Fruit fly (Drosophila melanogaster): ENCODE measurements around the gene CG32512.

CG32512 gene

DNA sequence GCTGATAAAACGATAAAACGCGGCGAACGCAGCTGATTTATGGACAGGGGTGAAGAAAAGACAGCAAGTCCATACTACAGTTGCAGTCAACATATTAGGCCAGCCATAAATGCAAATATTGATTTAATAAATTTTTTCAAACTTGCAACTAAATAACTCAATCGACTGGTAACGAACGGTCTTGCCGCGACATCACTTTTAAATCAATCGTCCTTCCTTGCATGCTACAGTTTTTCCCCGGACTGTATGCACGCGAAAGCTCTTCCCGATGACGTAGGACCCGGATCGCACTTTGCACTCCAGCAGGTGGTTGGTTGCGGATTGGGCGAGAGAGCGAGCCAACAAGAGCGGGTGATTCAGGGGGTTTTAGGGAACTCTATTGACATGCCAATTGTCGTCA, 2.4 kb downstream of the CG32512 start (continued):
- TF ChIP-seq CG11762 (GFP tag; optimal IDR thresholded peaks at IDR 0.05; ENCODE audit: insufficient read depth) (peak; percentile 86), Sox14 (GFP tag; optimal IDR thresholded peaks at IDR 0.05) (peak; percentile 93), Hr38 (GFP tag; optimal IDR thresholded peaks at IDR 0.05) (peak; percentile 42), CG11294 (GFP tag; IDR thresholded peaks at IDR 0.05) (peak; percentile 83), Ets21C (GFP tag; optimal IDR thresholded peaks at IDR 0.05) (peak; percentile 96), Blimp-1 (GFP tag; optimal IDR thresholded peaks at IDR 0.05) (peak; percentile 82), fkh (GFP tag; optimal IDR thresholded peaks at IDR 0.05) (peak; percentile 11), Gug (GFP tag; IDR thresholded peaks at IDR 0.05) (peak; percentile 78), CG3032 (tag; optimal IDR thresholded peaks at IDR 0.05) (peak; percentile 75), Met (GFP tag; optimal IDR thresholded peaks at IDR 0.05) (peak; percentile 96), esn (GFP tag; optimal IDR thresholded peaks at IDR 0.05) (peak; percentile 97), CG7368 (GFP tag; optimal IDR thresholded peaks at IDR 0.05) (peak; percentile 89), CG10631 (GFP tag; optimal IDR thresholded peaks at IDR 0.05) (peak; percentile 82), salr (GFP tag; optimal IDR thresholded peaks at IDR 0.05) (peak; percentile 71 to 78), CG1621 (tag; optimal IDR thresholded peaks at IDR 0.05) (peak; percentile 84), eg (GFP tag; IDR thresholded peaks at IDR 0.05) (peak; percentile 93), acj6 (GFP tag; optimal IDR thresholded peaks at IDR 0.05) (peak; percentile 93), topi (GFP tag; optimal IDR thresholded peaks at IDR 0.05) (peak; percentile 97), spab (GFP tag; optimal IDR thresholded peaks at IDR 0.05) (peak; percentile 78), CG11902 (GFP tag; optimal IDR thresholded peaks at IDR 0.05) (peak; percentile 92), fd85E (GFP tag; optimal IDR thresholded peaks at IDR 0.05) (peak; percentile 80), CG32006 (GFP tag; optimal IDR thresholded peaks at IDR 0.05) (peak; percentile 82), CG8119 (GFP tag; IDR thresholded peaks at IDR 0.05) (peak; percentile 90), Eip93F (GFP tag; optimal IDR thresholded peaks at IDR 0.05) (peak; percentile 86), Smox (GFP tag; optimal IDR thresholded peaks at IDR 0.05) (peak; percentile 96), CG6163 (GFP tag; IDR thresholded peaks at IDR 0.05) (peak; percentile 95), ss (GFP tag; optimal IDR thresholded peaks at IDR 0.05) (peak; percentile 72 to 79), CG9139 (GFP tag; optimal IDR thresholded peaks at IDR 0.05) (peak; percentile 81)

DNA sequence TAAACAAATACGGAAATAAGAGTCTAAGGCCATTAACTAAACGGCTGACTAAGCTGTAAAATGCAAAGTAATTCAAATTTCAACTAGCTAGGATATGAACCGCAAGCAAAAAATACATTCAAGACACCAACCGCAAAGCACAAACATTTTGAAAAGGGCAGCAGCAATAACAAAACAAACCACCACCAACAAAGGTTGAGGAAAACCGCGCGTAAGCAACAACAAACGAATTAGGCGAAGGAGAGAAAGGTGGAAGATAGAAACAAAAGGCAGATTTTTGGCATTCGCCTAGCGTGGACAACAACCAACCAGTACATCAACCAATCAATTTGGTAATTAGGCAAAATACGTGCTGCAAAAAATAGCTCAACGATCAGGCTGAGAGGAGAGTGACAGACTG, 6.8 kb downstream of the CG32512 start:
- TF ChIP-seq cyc (GFP tag; optimal IDR thresholded peaks at IDR 0.05) = no peak
- peak; percentile 23 for TF ChIP-seq svp (GFP tag)
- TF ChIP-seq CG10669 (GFP tag; optimal IDR thresholded peaks at IDR 0.05) = no peak
- TF ChIP-seq CG16779 (tag; optimal IDR thresholded peaks at IDR 0.05) = no peak
- TF ChIP-seq CG9139 (GFP tag; optimal IDR thresholded peaks at IDR 0.05) = no peak

DNA sequence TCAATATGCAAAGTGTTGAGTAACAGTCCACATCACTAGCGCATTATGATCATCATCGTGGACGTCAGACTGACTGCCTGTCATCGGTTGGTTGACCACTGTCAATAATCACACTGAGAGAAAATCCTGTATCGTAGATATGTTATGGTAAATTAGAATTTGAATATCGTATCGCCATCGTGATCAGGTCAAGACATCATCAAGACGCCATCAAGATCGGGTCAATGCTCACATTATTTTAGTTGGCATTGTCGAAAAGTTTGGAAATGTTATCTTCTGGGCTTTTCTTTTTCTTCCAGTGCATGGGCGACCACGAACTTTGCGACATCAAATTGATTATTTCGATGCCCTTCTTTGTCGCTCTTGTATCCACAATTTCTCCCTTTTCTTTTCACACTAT, 8.3 kb downstream of the CG32512 start:
- peak; percentile 66 for TF ChIP-seq dsx (GFP tag; optimal IDR thresholded peaks at IDR 0.05; ENCODE audit: poor library complexity, severe bottlenecking)
- TF ChIP-seq CG7368 (GFP tag; optimal IDR thresholded peaks at IDR 0.05) = peak; percentile 77
- peak; percentile 65 for TF ChIP-seq CG11902 (GFP tag; optimal IDR thresholded peaks at IDR 0.05)
- TF ChIP-seq CG6808 (GFP tag; optimal IDR thresholded peaks at IDR 0.05) = peak; percentile 71
- peak; percentile 88 for TF ChIP-seq pdm3 (GFP tag; optimal IDR thresholded peaks at IDR 0.05)
- peak; percentile 66 for TF ChIP-seq fd85E (GFP tag; optimal IDR thresholded peaks at IDR 0.05)
- TF ChIP-seq eg (GFP tag; IDR thresholded peaks at IDR 0.05) = peak; percentile 84
- peak; percentile 84 for TF ChIP-seq CG3919 (GFP tag; optimal IDR thresholded peaks at IDR 0.05)
- TF ChIP-seq Eip78C (GFP tag) = peak; percentile 97
- peak; percentile 79 for TF ChIP-seq Lpt (GFP tag; optimal IDR thresholded peaks at IDR 0.05)
- peak; percentile 61 for TF ChIP-seq CG6854 (GFP tag; optimal IDR thresholded peaks at IDR 0.05)
- TF ChIP-seq Gug (GFP tag; IDR thresholded peaks at IDR 0.05) = peak; percentile 48; the same call in 1 of the 2 replicates
- peak; percentile 8 for TF ChIP-seq fkh (GFP tag; optimal IDR thresholded peaks at IDR 0.05)
- peak; percentile 81 for TF ChIP-seq CG15336 (GFP tag; IDR thresholded peaks at IDR 0.05)
- TF ChIP-seq Hr4 (GFP tag; optimal IDR thresholded peaks at IDR 0.05) = peak; percentile 79
- TF ChIP-seq Met (GFP tag; optimal IDR thresholded peaks at IDR 0.05) = peak; percentile 91
- peak; percentile 91 for TF ChIP-seq Sox14 (GFP tag; optimal IDR thresholded peaks at IDR 0.05)
- TF ChIP-seq CG16779 (tag; optimal IDR thresholded peaks at IDR 0.05) = peak; percentile 65
- peak; percentile 87 for TF ChIP-seq Eip75B (GFP tag; optimal IDR thresholded peaks at IDR 0.05)
- peak; percentile 87 for TF ChIP-seq achi (GFP tag; optimal IDR thresholded peaks at IDR 0.05)
- TF ChIP-seq Hr39 (GFP tag; optimal IDR thresholded peaks at IDR 0.05) = peak; percentile 89
- peak; percentile 88 for TF ChIP-seq CG6163 (GFP tag; IDR thresholded peaks at IDR 0.05)
- TF ChIP-seq CG32006 (GFP tag; optimal IDR thresholded peaks at IDR 0.05) = peak; percentile 84
- TF ChIP-seq CG10631 (GFP tag; optimal IDR thresholded peaks at IDR 0.05) = peak; percentile 80
- TF ChIP-seq CG8119 (GFP tag; IDR thresholded peaks at IDR 0.05) = peak; percentile 81
- peak; percentile 71 for TF ChIP-seq CG1621 (tag; optimal IDR thresholded peaks at IDR 0.05)
- TF ChIP-seq CG4318 (GFP tag; optimal IDR thresholded peaks at IDR 0.05) = peak; percentile 66
- TF ChIP-seq dac (GFP tag; optimal IDR thresholded peaks at IDR 0.05) = peak; percentile 67
- peak; percentile 60 to 63 for TF ChIP-seq ss (GFP tag; optimal IDR thresholded peaks at IDR 0.05)
- TF ChIP-seq CG10669 (GFP tag; optimal IDR thresholded peaks at IDR 0.05) = peak; percentile 73

Data from whole organism, prepupa.